Worm (Caenorhabditis elegans) whole organism, late embryonic: ENCODE data around the gene dlat-1.

Experiments used
- C08G9.2 ChIP-seq: sonication (generic microtip); optimal IDR thresholded peaks from 2 replicates; lab custom pipeline; 2016; ENCODE audit warnings: mild to moderate bottlenecking, missing genetic modification characterization, moderate library complexity, missing compliant biosample characterization
- K02D7.2 ChIP-seq: sonication (generic microtip); optimal IDR thresholded peaks from 2 replicates; lab custom pipeline; 2017; ENCODE audit warnings: mild to moderate bottlenecking, missing genetic modification characterization, missing compliant biosample characterization
- K09A11.1 ChIP-seq: sonication (generic microtip); optimal IDR thresholded peaks from 2 replicates; lab custom pipeline; 2017; ENCODE audit warnings: antibody characterized with exemption, mild to moderate bottlenecking, missing genetic modification characterization, missing compliant biosample characterization; ENCODE audit not compliant: insufficient read depth
- T23F11.4 ChIP-seq: fragments of 200-800 bp; sonication (Bioruptor generic); optimal IDR thresholded peaks from 2 replicates; lab custom pipeline; 2018; ENCODE audit warnings: mild to moderate bottlenecking, missing genetic modification characterization, missing compliant biosample characterization
- Y22D7AL.16 ChIP-seq: sonication (generic microtip); optimal IDR thresholded peaks from 2 replicates; lab custom pipeline; 2016; ENCODE audit warnings: missing genetic modification characterization, missing compliant biosample characterization
- ahr-1 ChIP-seq: sonication (generic microtip); optimal IDR thresholded peaks from 2 replicates; lab custom pipeline; 2016; ENCODE audit warnings: missing genetic modification characterization, missing compliant biosample characterization
- ceh-14 ChIP-seq: sonication (generic microtip); optimal IDR thresholded peaks from 2 replicates; lab custom pipeline; 2016; ENCODE audit warnings: missing genotype, missing genetic modification characterization, missing compliant biosample characterization
- ceh-19 ChIP-seq: fragments of 200-800 bp; sonication (Bioruptor generic); optimal IDR thresholded peaks from 2 replicates; lab custom pipeline; 2018; ENCODE audit warnings: mild to moderate bottlenecking, missing genetic modification characterization, missing compliant biosample characterization
- ceh-2 ChIP-seq: sonication (generic microtip); optimal IDR thresholded peaks from 2 replicates; lab custom pipeline; 2016; ENCODE audit warnings: missing genotype, missing genetic modification characterization, missing compliant biosample characterization
- ceh-22 ChIP-seq: sonication (generic microtip); optimal IDR thresholded peaks from 2 replicates; lab custom pipeline; 2017; ENCODE audit warnings: missing biosample characterization, missing genetic modification characterization
- ceh-24 ChIP-seq: sonication (generic microtip); optimal IDR thresholded peaks from 2 replicates; lab custom pipeline; 2016; ENCODE audit warnings: mild to moderate bottlenecking, missing genetic modification characterization, missing compliant biosample characterization
- ceh-30 ChIP-seq: fragments of 150-350 bp; optimal IDR thresholded peaks from 2 replicates; lab custom pipeline; 2014; ENCODE audit warnings: missing biosample characterization, missing genetic modification characterization
- ceh-31 ChIP-seq: sonication (generic microtip); optimal IDR thresholded peaks from 2 replicates; lab custom pipeline; 2016; ENCODE audit warnings: missing genetic modification characterization, missing compliant biosample characterization
- ceh-45 ChIP-seq: fragments of 200-800 bp; sonication (Bioruptor generic); IDR thresholded peaks from 2 replicates; pipeline ENCODE4 v1.3.6; 2022; ENCODE audit warnings: missing genetic modification reagents, missing genetic modification characterization, missing compliant biosample characterization
- ceh-9 ChIP-seq: sonication (generic microtip); optimal IDR thresholded peaks from 2 replicates; lab custom pipeline; 2016; ENCODE audit warnings: mild to moderate bottlenecking, missing genetic modification characterization, inconsistent platforms, missing compliant biosample characterization
- dmd-4 ChIP-seq: sonication (generic microtip); optimal IDR thresholded peaks from 2 replicates; lab custom pipeline; 2016; ENCODE audit warnings: borderline replicate concordance, missing genetic modification characterization, missing compliant biosample characterization
- dve-1 ChIP-seq: sonication (generic microtip); optimal IDR thresholded peaks from 2 replicates; lab custom pipeline; 2017; ENCODE audit warnings: antibody characterized with exemption, mild to moderate bottlenecking, missing genetic modification characterization, missing compliant biosample characterization
- elt-2 ChIP-seq: sonication (generic microtip); optimal IDR thresholded peaks from 2 replicates; lab custom pipeline; 2016; ENCODE audit warnings: missing genetic modification reagents, missing genetic modification characterization, missing compliant biosample characterization
- ets-4 ChIP-seq: sonication (generic microtip); optimal IDR thresholded peaks from 2 replicates; lab custom pipeline; 2016; ENCODE audit warnings: missing genetic modification characterization, missing compliant biosample characterization
- fkh-10 ChIP-seq: fragments of 150-350 bp; optimal IDR thresholded peaks from 2 replicates; lab custom pipeline; 2014; ENCODE audit warnings: missing biosample characterization, missing genetic modification reagents, missing genetic modification characterization
- fkh-6 ChIP-seq: sonication (generic microtip); optimal IDR thresholded peaks from 2 replicates; lab custom pipeline; 2016; ENCODE audit warnings: missing genetic modification characterization, missing compliant biosample characterization
- hlh-13 ChIP-seq: fragments of 200-800 bp; sonication (Bioruptor generic); optimal IDR thresholded peaks from 2 replicates; lab custom pipeline; 2018; ENCODE audit warnings: mild to moderate bottlenecking, missing genetic modification characterization, missing compliant biosample characterization
- hlh-15 ChIP-seq: sonication (generic microtip); optimal IDR thresholded peaks from 2 replicates; lab custom pipeline; 2016; ENCODE audit warnings: missing genetic modification characterization, missing compliant biosample characterization
- hlh-30 ChIP-seq: sonication (generic microtip); optimal IDR thresholded peaks from 2 replicates; lab custom pipeline; 2017; ENCODE audit warnings: antibody characterized with exemption, missing genetic modification characterization, missing compliant biosample characterization; ENCODE audit not compliant: insufficient read depth
- hlh-8 ChIP-seq: sonication (generic microtip); optimal IDR thresholded peaks from 2 replicates; lab custom pipeline; 2016; ENCODE audit warnings: missing genotype, missing genetic modification characterization, missing compliant biosample characterization
- lin-11 ChIP-seq: fragments of 200-800 bp; sonication (Bioruptor generic); optimal IDR thresholded peaks from 2 replicates; lab custom pipeline; 2018; ENCODE audit warnings: mild to moderate bottlenecking, missing genetic modification characterization, missing compliant biosample characterization
- madf-2 ChIP-seq: sonication (generic microtip); optimal IDR thresholded peaks from 2 replicates; lab custom pipeline; 2017; ENCODE audit warnings: missing genetic modification characterization, missing compliant biosample characterization
- nfya-1 ChIP-seq: sonication (generic microtip); optimal IDR thresholded peaks from 2 replicates; lab custom pipeline; 2017; ENCODE audit warnings: missing genetic modification characterization, mild to moderate bottlenecking, missing compliant biosample characterization, antibody characterized with exemption, moderate library complexity
- nhr-232 ChIP-seq: sonication (generic microtip); optimal IDR thresholded peaks from 2 replicates; lab custom pipeline; 2016; ENCODE audit warnings: missing genetic modification characterization, missing compliant biosample characterization
- pat-9 ChIP-seq: fragments of 200-800 bp; sonication (Bioruptor generic); optimal IDR thresholded peaks from 2 replicates; lab custom pipeline; 2018; ENCODE audit warnings: mild to moderate bottlenecking, missing genetic modification characterization, moderate library complexity, missing compliant biosample characterization
- pax-1 ChIP-seq: fragments of 150-350 bp; optimal IDR thresholded peaks from 2 replicates; lab custom pipeline; 2014; ENCODE audit warnings: missing biosample characterization, missing genetic modification characterization
- pha-4 ChIP-seq: fragments of 150-350 bp; optimal IDR thresholded peaks from 2 replicates; lab custom pipeline; 2018; ENCODE audit warnings: missing biosample characterization, missing genetic modification reagents, missing genetic modification characterization
- pqm-1 ChIP-seq: sonication (generic microtip); optimal IDR thresholded peaks from 2 replicates; lab custom pipeline; 2016; ENCODE audit warnings: missing genetic modification characterization, missing compliant biosample characterization
- ref-2 ChIP-seq: sonication (generic microtip); optimal IDR thresholded peaks from 2 replicates; lab custom pipeline; 2016; ENCODE audit warnings: missing genetic modification characterization, missing compliant biosample characterization
- sdc-2 ChIP-seq: sonication (generic microtip); optimal IDR thresholded peaks from 2 replicates; lab custom pipeline; 2016; ENCODE audit warnings: missing genotype, missing genetic modification characterization, missing compliant biosample characterization
- sox-4 ChIP-seq: sonication (generic microtip); optimal IDR thresholded peaks from 2 replicates; lab custom pipeline; 2017; ENCODE audit warnings: mild to moderate bottlenecking, missing genetic modification characterization, inconsistent platforms, missing compliant biosample characterization
- syd-9 ChIP-seq: sonication (generic microtip); optimal IDR thresholded peaks from 2 replicates; lab custom pipeline; 2016; ENCODE audit warnings: mild to moderate bottlenecking, missing genetic modification characterization, moderate library complexity, missing compliant biosample characterization
- tbx-2 ChIP-seq: sonication (generic microtip); optimal IDR thresholded peaks from 2 replicates; lab custom pipeline; 2016; ENCODE audit warnings: missing genetic modification characterization, missing compliant biosample characterization
- tbx-7 ChIP-seq: sonication (generic microtip); optimal IDR thresholded peaks from 2 replicates; lab custom pipeline; 2016; ENCODE audit warnings: missing genotype, missing genetic modification characterization, missing compliant biosample characterization
- ttx-3 ChIP-seq: sonication (generic microtip); optimal IDR thresholded peaks from 2 replicates; lab custom pipeline; 2016; ENCODE audit warnings: missing genetic modification reagents, missing genetic modification characterization, missing compliant biosample characterization
- unc-3 ChIP-seq, 2 experiments: fragments of 200-800 bp in 1 of 2; sonication (Bioruptor generic) in 1 of 2; sonication (generic microtip) in 1 of 2; conservative IDR thresholded peaks in 1 of 2; optimal IDR thresholded peaks in 1 of 2; 2 replicates each; pipeline versions ENCODE4 v1.3.6 to Lab custom; 2016 to 2022; ENCODE audit warnings: missing compliant biosample characterization in 2 of 2, missing genetic modification characterization in 2 of 2, missing genetic modification reagents in 1 of 2
- unc-42 ChIP-seq: sonication (generic microtip); optimal IDR thresholded peaks from 2 replicates; lab custom pipeline; 2016; ENCODE audit warnings: missing genotype, missing genetic modification characterization, missing compliant biosample characterization
- unc-86 ChIP-seq: sonication (generic microtip); optimal IDR thresholded peaks from 2 replicates; lab custom pipeline; 2016; ENCODE audit warnings: missing genetic modification characterization, missing compliant biosample characterization
- zip-5 ChIP-seq: sonication (generic microtip); optimal IDR thresholded peaks from 2 replicates; lab custom pipeline; 2016; ENCODE audit warnings: missing genetic modification characterization, missing compliant biosample characterization
- ztf-16 ChIP-seq: sonication (generic microtip); optimal IDR thresholded peaks from 2 replicates; lab custom pipeline; 2017; ENCODE audit warnings: missing genetic modification characterization, missing compliant biosample characterization

Gene dlat-1

ce11 chrV:14414964-14415564, 32.0 kb downstream of the dlat-1 start, which contains the start of the genes nxf-1 and C15H11.11:
TSS of gene nxf-1 (minus strand) at chrV:14415014.
TSS of gene C15H11.11 (plus strand) at chrV:14415499.
- TF ChIP-seq nhr-232 (tag; lab: Kevin White, UChicago) (no peak), pat-9 (tag; lab: Kevin White, UChicago) (no peak), ref-2 (tag; lab: Kevin White, UChicago) (no peak), pha-4 (tag; lab: Kevin White, UChicago) (no peak), ceh-14 (no peak), unc-42 (tag; lab: Kevin White, UChicago) (peak; percentile 17), ceh-9 (tag; lab: Kevin White, UChicago) (no peak), madf-2 (tag; lab: Kevin White, UChicago) (no peak), pqm-1 (tag; lab: Kevin White, UChicago) (no peak), ets-4 (no peak), nfya-1 (peak; percentile 2), lin-11 (tag; lab: Kevin White, UChicago) (no peak), K02D7.2 (tag; lab: Kevin White, UChicago) (no peak), unc-86 (tag; lab: Kevin White, UChicago) (no peak), ttx-3 (tag; lab: Kevin White, UChicago) (no peak), ceh-19 (GFP tag; lab: Kevin White, UChicago) (no peak), hlh-30 (tag; lab: Kevin White, UChicago) (peak; percentile 97), ceh-24 (tag; lab: Kevin White, UChicago) (no peak), hlh-15 (tag; lab: Kevin White, UChicago) (no peak), unc-3 (GFP tag; conservative IDR thresholded peaks at IDR 0.05; lab: Robert Waterston, UW) (no peak), unc-3 (tag; optimal IDR thresholded peaks at IDR 0.05; lab: Kevin White, UChicago) (no peak), tbx-7 (no peak), K09A11.1 (tag; lab: Kevin White, UChicago) (no peak), elt-2 (tag; lab: Kevin White, UChicago) (no peak), ceh-31 (tag; lab: Kevin White, UChicago) (peak; percentile 6), zip-5 (tag; lab: Kevin White, UChicago) (no peak), Y22D7AL.16 (tag; lab: Kevin White, UChicago) (no peak), fkh-6 (no peak), hlh-8 (tag; lab: Kevin White, UChicago) (no peak), ztf-16 (tag; lab: Kevin White, UChicago) (no peak), dmd-4 (tag; lab: Kevin White, UChicago) (no peak), hlh-13 (GFP tag; lab: Kevin White, UChicago) (no peak), ceh-2 (no peak), ceh-30 (tag; lab: Kevin White, UChicago) (peak; percentile 4), pax-1 (tag; lab: Kevin White, UChicago) (no peak), C08G9.2 (tag; lab: Kevin White, UChicago) (no peak)
- TF ChIP-seq, all 69 proteins: peak for 5

- TF ChIP-seq ceh-22 (tag; lab: Kevin White, UChicago): no peak
- TF ChIP-seq, all 69 proteins: peak for 0
Observed at ce11 chrV:14414032-14414431, 33.1 kb downstream of the dlat-1 start.

DNA sequence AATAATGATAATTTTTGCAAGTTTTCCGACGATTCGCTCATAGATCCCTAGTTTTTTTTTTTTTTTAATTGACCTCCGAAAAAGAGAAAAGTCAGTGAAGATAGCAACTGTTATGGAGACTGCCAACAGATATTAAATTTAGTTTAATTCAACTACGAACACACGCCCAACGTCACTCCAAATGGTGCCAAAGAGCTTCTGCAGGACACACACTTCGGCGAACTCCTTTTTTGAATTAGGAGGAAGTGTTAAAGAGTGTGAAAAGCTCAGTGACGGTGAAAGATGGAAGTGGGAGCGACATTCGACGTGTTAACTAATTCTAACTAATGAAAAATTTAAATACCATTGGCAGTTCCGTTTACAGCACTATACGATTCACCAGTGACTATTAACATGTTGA, 35.1 kb downstream of the dlat-1 start:
- TF ChIP-seq nhr-232 (tag; lab: Kevin White, UChicago) (no peak), ahr-1 (tag; lab: Kevin White, UChicago) (no peak), pax-1 (tag; lab: Kevin White, UChicago) (no peak), ttx-3 (tag; lab: Kevin White, UChicago) (no peak), zip-5 (tag; lab: Kevin White, UChicago) (no peak), syd-9 (tag; lab: Kevin White, UChicago) (no peak), sox-4 (tag; lab: Kevin White, UChicago) (no peak), ceh-14 (no peak), sdc-2 (tag; lab: Kevin White, UChicago) (no peak), tbx-2 (tag; lab: Kevin White, UChicago) (no peak), ceh-45 (GFP tag; lab: Robert Waterston, UW) (no peak), ceh-24 (tag; lab: Kevin White, UChicago) (no peak), Y22D7AL.16 (tag; lab: Kevin White, UChicago) (no peak), tbx-7 (no peak), pat-9 (tag; lab: Kevin White, UChicago) (no peak), ceh-19 (GFP tag; lab: Kevin White, UChicago) (no peak), pha-4 (tag; lab: Kevin White, UChicago) (no peak), fkh-10 (GFP tag; lab: Kevin White, UChicago) (no peak), T23F11.4 (GFP tag; lab: Kevin White, UChicago) (no peak), dve-1 (no peak)
